Worm (Caenorhabditis elegans): ENCODE data around the gene nrf-5.

The nrf-5 gene

ce11 chrV:13827920-13828319 is at the start of gene nrf-5:
Gene nrf-5, plus strand, starts transcription at chrV:13828267.
- no peak for TF ChIP-seq lir-3 (tag; optimal IDR thresholded peaks at IDR 0.05; ENCODE audit: poor library complexity)
- no peak for TF ChIP-seq sup-37 (GFP tag; optimal IDR thresholded peaks at IDR 0.05)
- no peak for TF ChIP-seq C04F5.9 (tag; optimal IDR thresholded peaks at IDR 0.05)
- no peak for TF ChIP-seq hpl-2 (GFP tag; optimal IDR thresholded peaks at IDR 0.05)
- TF ChIP-seq efl-1 (optimal IDR thresholded peaks at IDR 0.05), result no peak
- peak in 1 of 2 experiments; percentile 5 for TF ChIP-seq efl-1 (GFP tag; optimal IDR thresholded peaks at IDR 0.05 in 1 of 2)
- peak; percentile 65 for TF ChIP-seq rnt-1 (tag; optimal IDR thresholded peaks at IDR 0.05)
- TF ChIP-seq fkh-4 (tag; optimal IDR thresholded peaks at IDR 0.05; ENCODE audit: borderline replicate concordance), result no peak
- TF ChIP-seq nhr-47 (tag; optimal IDR thresholded peaks at IDR 0.05), result no peak
- peak; percentile 69 for TF ChIP-seq dsc-1 (tag; optimal IDR thresholded peaks at IDR 0.05)
- no peak for TF ChIP-seq fkh-10 (GFP tag; optimal IDR thresholded peaks at IDR 0.05)

DNA sequence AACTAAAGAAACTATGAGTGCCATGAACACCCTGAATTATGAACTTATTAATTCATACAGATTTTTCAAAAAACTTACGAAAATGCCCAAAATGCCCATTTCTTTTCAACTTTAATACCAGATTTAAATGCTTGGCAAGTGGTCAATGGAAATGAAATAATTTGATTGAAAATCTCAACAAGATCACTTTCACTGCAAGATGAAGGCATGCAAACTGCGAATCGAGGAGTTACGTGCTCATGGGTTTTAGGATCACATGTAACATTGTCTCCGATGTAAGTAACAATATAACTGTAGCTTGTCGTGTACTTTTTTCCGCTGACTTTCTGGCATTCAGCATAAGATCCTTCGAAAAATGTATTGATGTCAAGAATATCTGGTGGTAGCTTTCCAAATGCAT is 47.2 kb upstream of the nrf-5 start:
- TF ChIP-seq efl-1 (optimal IDR thresholded peaks at IDR 0.05) (no peak), efl-1 (GFP tag; optimal IDR thresholded peaks at IDR 0.05 in 1 of 2) (peak in 1 of 2 experiments; percentile 84), C04F5.9 (tag; optimal IDR thresholded peaks at IDR 0.05) (no peak)

ce11 chrV:13782190-13782589 is 45.9 kb upstream of the nrf-5 start, which contains the start of gene decr-1.1:
Gene decr-1.1, plus strand, starts transcription at chrV:13782399.
- TF ChIP-seq mab-9 (GFP tag; IDR thresholded peaks at IDR 0.05) (no peak), snu-23 (GFP tag; optimal IDR thresholded peaks at IDR 0.05) (peak; percentile 10), blmp-1 (tag; optimal IDR thresholded peaks at IDR 0.05) (no peak), mef-2 (tag; optimal IDR thresholded peaks at IDR 0.05) (no peak), nhr-20 (tag; optimal IDR thresholded peaks at IDR 0.05) (peak; percentile 75), F16B12.6 (tag; optimal IDR thresholded peaks at IDR 0.05) (no peak), lin-35 (GFP tag; optimal IDR thresholded peaks at IDR 0.05) (peak in 1 of 2 experiments; percentile 49), fkh-10 (GFP tag; optimal IDR thresholded peaks at IDR 0.05) (no peak), egl-27 (tag; optimal IDR thresholded peaks at IDR 0.05) (no peak), nhr-71 (tag; optimal IDR thresholded peaks at IDR 0.05) (peak; percentile 40), unc-86 (tag; optimal IDR thresholded peaks at IDR 0.05) (no peak), ces-1 (GFP tag; optimal IDR thresholded peaks at IDR 0.05) (no peak), rnt-1 (tag; optimal IDR thresholded peaks at IDR 0.05) (peak; percentile 11), vab-15 (tag; optimal IDR thresholded peaks at IDR 0.05) (no peak), lir-3 (tag; optimal IDR thresholded peaks at IDR 0.05; ENCODE audit: poor library complexity) (no peak), alr-1 (tag; optimal IDR thresholded peaks at IDR 0.05; ENCODE audit: borderline replicate concordance) (no peak)

- TF ChIP-seq ama-1 (optimal IDR thresholded peaks at IDR 0.05) (no peak), nhr-85 (tag) (peak; percentile 53), elt-3 (tag; optimal IDR thresholded peaks at IDR 0.05) (no peak)
Observed at ce11 chrV:13785767-13786166, 42.3 kb upstream of the nrf-5 start.

DNA sequence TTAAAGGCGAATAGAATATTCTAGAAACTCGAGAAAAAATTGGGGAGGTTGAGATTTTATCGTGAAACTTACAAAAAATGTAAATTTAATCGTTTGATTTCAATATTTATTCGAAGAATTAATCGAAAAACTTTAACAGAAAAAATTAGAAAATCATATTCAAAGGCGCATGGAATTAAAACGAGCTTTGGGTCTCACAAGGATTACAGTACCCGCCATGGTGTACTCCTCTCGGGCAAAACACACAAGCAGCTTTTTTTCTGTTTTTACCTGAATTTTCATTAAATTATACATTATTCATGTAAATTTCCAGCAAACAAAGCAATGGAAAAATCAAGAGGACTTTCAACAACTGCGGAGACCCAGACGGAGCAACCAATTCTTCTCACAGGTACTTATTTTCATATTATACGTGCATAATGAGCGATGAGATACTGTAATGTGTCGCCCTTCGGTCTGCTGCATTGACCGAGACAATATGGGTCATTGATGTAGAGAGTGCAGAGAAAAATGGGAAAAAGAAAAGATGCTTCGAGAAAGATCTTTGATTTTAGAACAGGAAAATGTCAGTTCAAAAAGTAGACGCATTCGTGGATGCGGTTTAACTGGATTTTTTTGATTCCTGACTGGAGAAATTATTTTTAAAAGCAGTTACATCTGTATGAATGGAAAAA is 40.7 kb upstream of the nrf-5 start, which contains the start of the genes F53C11.4 and F53C11.5:
Gene F53C11.4 (minus strand): TSS at position 128 of the 674 bp plus-strand sequence.
Gene F53C11.5 (plus strand): TSS at position 325 of the 674 bp plus-strand sequence.
- TF ChIP-seq dpl-1 (GFP tag; optimal IDR thresholded peaks at IDR 0.05) (peak in 1 of 3 experiments; percentile 12), nhr-77 (tag; optimal IDR thresholded peaks at IDR 0.05) (no peak), skn-1 (tag; optimal IDR thresholded peaks at IDR 0.05) (peak; percentile 10), ztf-11 (tag; optimal IDR thresholded peaks at IDR 0.05) (peak in 1 of 2 experiments; percentile 23), nhr-90 (tag; optimal IDR thresholded peaks at IDR 0.05; ENCODE audit: poor library complexity) (no peak), pqm-1 (tag; optimal IDR thresholded peaks at IDR 0.05) (peak; percentile 23), elt-2 (tag; optimal IDR thresholded peaks at IDR 0.05) (peak; percentile 20), lin-35 (GFP tag; optimal IDR thresholded peaks at IDR 0.05) (peak in 1 of 2 experiments; percentile 39), ceh-82 (tag; optimal IDR thresholded peaks at IDR 0.05) (no peak), lsy-2 (tag; optimal IDR thresholded peaks at IDR 0.05) (peak; percentile 53 to 81), rnt-1 (tag; optimal IDR thresholded peaks at IDR 0.05) (peak; percentile 34), sox-4 (tag; optimal IDR thresholded peaks at IDR 0.05) (no peak), lir-3 (tag; optimal IDR thresholded peaks at IDR 0.05; ENCODE audit: poor library complexity) (peak; percentile 15), snpc-4 (tag; optimal IDR thresholded peaks at IDR 0.05) (no peak), dsc-1 (tag; optimal IDR thresholded peaks at IDR 0.05) (peak; percentile 2), mep-1 (tag; optimal IDR thresholded peaks at IDR 0.05) (peak; percentile 67), xbp-1 (tag; optimal IDR thresholded peaks at IDR 0.05) (no peak), mdl-1 (tag; optimal IDR thresholded peaks at IDR 0.05) (peak in 1 of 2 experiments; percentile 39), elt-3 (tag; optimal IDR thresholded peaks at IDR 0.05) (peak in 2 of 6 experiments; percentile 31 to 40), lin-15B (tag; optimal IDR thresholded peaks at IDR 0.05) (no peak), efl-3 (GFP tag; optimal IDR thresholded peaks at IDR 0.05) (no peak), snu-23 (GFP tag; optimal IDR thresholded peaks at IDR 0.05) (peak; percentile 17), unc-86 (tag; optimal IDR thresholded peaks at IDR 0.05) (peak; percentile 2)

All from whole organism, L1 larva.